Worm (Caenorhabditis elegans) whole organism, L1 larva: Measurements from ENCODE around the gene C48B4.9.

Experiments used
- C16A3.4 ChIP-seq: fragments of 150-350 bp; optimal IDR thresholded peaks from 2 replicates; lab custom pipeline; 2014; ENCODE audit warnings: missing biosample characterization, missing genetic modification characterization
- C34B4.2 ChIP-seq: sonication (generic microtip); optimal IDR thresholded peaks from 2 replicates; lab custom pipeline; 2017; ENCODE audit warnings: mild to moderate bottlenecking, missing genetic modification characterization, missing compliant biosample characterization
- F16B12.6 ChIP-seq: fragments of 150-350 bp; optimal IDR thresholded peaks from 2 replicates; lab custom pipeline; 2014; ENCODE audit warnings: missing biosample characterization, missing genetic modification characterization
- aly-2 ChIP-seq: fragments of 150-350 bp; optimal IDR thresholded peaks from 2 replicates; lab custom pipeline; 2014; ENCODE audit warnings: missing biosample characterization, missing genetic modification characterization
- blmp-1 ChIP-seq: fragments of 150-350 bp; optimal IDR thresholded peaks from 2 replicates; lab custom pipeline; 2014; ENCODE audit warnings: missing biosample characterization, missing genetic modification characterization
- ceh-63 ChIP-seq: fragments of 200-800 bp; sonication (Bioruptor generic); optimal IDR thresholded peaks from 2 replicates; lab custom pipeline; 2018; ENCODE audit warnings: mild to moderate bottlenecking, missing genetic modification characterization, missing compliant biosample characterization
- ceh-88 ChIP-seq: fragments of 200-800 bp; sonication (Bioruptor generic); IDR thresholded peaks from 2 replicates; pipeline ENCODE4 v1.3.6; 2022; ENCODE audit warnings: missing genetic modification characterization, missing compliant biosample characterization
- ces-1 ChIP-seq: fragments of 150-350 bp; optimal IDR thresholded peaks from 2 replicates; lab custom pipeline; 2014; ENCODE audit warnings: missing biosample characterization, missing genetic modification reagents, missing genetic modification characterization
- dpl-1 ChIP-seq, 3 experiments: fragments of 150-350 bp in 2 of 3; sonication (generic microtip) in 1 of 3; optimal IDR thresholded peaks; 2 replicates each; lab custom pipeline; 2014 to 2017; ENCODE audit warnings: missing biosample characterization in 3 of 3, missing genetic modification characterization in 3 of 3, missing genetic modification reagents in 3 of 3
- efl-1 ChIP-seq, 4 experiments: fragments of 150-350 bp; optimal IDR thresholded peaks in 3 of 4; peaks in 1 of 4; 1 replicate in 1 of 4; 2 replicates in 3 of 4; lab custom pipeline; 2014; ENCODE audit warnings: missing biosample characterization in 2 of 4, missing genetic modification characterization in 2 of 4, missing genetic modification reagents in 2 of 4
- egl-13 ChIP-seq: sonication (generic microtip); optimal IDR thresholded peaks from 2 replicates; lab custom pipeline; 2016; ENCODE audit warnings: missing genotype, missing genetic modification reagents, missing genetic modification characterization, missing compliant biosample characterization
- egl-27 ChIP-seq, 2 experiments: fragments of 150-350 bp in 1 of 2; sonication (generic microtip); optimal IDR thresholded peaks; 3 replicates each; lab custom pipeline; 2017 to 2018; ENCODE audit warnings: missing biosample characterization in 2 of 2, missing genetic modification characterization in 2 of 2, missing genetic modification reagents in 2 of 2
- elt-2 ChIP-seq: sonication (generic microtip); optimal IDR thresholded peaks from 2 replicates; lab custom pipeline; 2016; ENCODE audit warnings: missing genetic modification characterization, mild to moderate bottlenecking, inconsistent platforms, missing compliant biosample characterization, missing genetic modification reagents
- fkh-8 ChIP-seq: sonication (generic microtip); optimal IDR thresholded peaks from 2 replicates; lab custom pipeline; 2016; ENCODE audit warnings: mild to moderate bottlenecking, missing genetic modification characterization, missing compliant biosample characterization
- grh-1 ChIP-seq: fragments of 200-800 bp; sonication (Bioruptor generic); IDR thresholded peaks from 2 replicates; pipeline ENCODE4 v1.3.6; 2022; ENCODE audit warnings: missing genetic modification reagents, missing genetic modification characterization, missing compliant biosample characterization
- isw-1 ChIP-seq: fragments of 200-800 bp; sonication (Bioruptor generic); IDR thresholded peaks from 2 replicates; pipeline ENCODE4 v1.3.6; 2022; ENCODE audit warnings: missing genetic modification characterization, missing compliant biosample characterization
- jun-1 ChIP-seq: fragments of 150-350 bp; optimal IDR thresholded peaks from 2 replicates; lab custom pipeline; 2014; ENCODE audit warnings: missing biosample characterization, missing genetic modification reagents, missing genetic modification characterization
- lin-14 ChIP-seq: fragments of 200-800 bp; sonication (Bioruptor generic); optimal IDR thresholded peaks from 2 replicates; lab custom pipeline; 2018; ENCODE audit warnings: mild to moderate bottlenecking, missing genetic modification characterization, moderate library complexity, missing compliant biosample characterization
- lin-35 ChIP-seq, 2 experiments: fragments of 150-350 bp; optimal IDR thresholded peaks; 2 replicates each; lab custom pipeline; 2014; ENCODE audit warnings: missing biosample characterization in 2 of 2, missing genetic modification characterization in 2 of 2, missing genetic modification reagents in 2 of 2
- lsy-2 ChIP-seq, 2 experiments: fragments of 150-350 bp; optimal IDR thresholded peaks; 2 replicates each; lab custom pipeline; 2014; ENCODE audit warnings: missing biosample characterization in 2 of 2, missing genetic modification characterization in 2 of 2
- mdl-1 ChIP-seq, 2 experiments: fragments of 150-350 bp; optimal IDR thresholded peaks; 2 replicates each; lab custom pipeline; 2014 to 2017; ENCODE audit warnings: missing biosample characterization in 2 of 2, missing genetic modification characterization in 2 of 2, inconsistent platforms in 1 of 2
- mep-1 ChIP-seq: fragments of 150-350 bp; optimal IDR thresholded peaks from 2 replicates; lab custom pipeline; 2014; ENCODE audit warnings: missing biosample characterization, missing genetic modification characterization
- nhr-11 ChIP-seq: fragments of 150-350 bp; optimal IDR thresholded peaks from 2 replicates; lab custom pipeline; 2014; ENCODE audit warnings: missing biosample characterization, missing genetic modification characterization
- nhr-20 ChIP-seq: sonication (generic microtip); optimal IDR thresholded peaks from 2 replicates; lab custom pipeline; 2016; ENCODE audit warnings: mild to moderate bottlenecking, missing genetic modification characterization, missing compliant biosample characterization
- nhr-237 ChIP-seq: fragments of 150-350 bp; optimal IDR thresholded peaks from 2 replicates; lab custom pipeline; 2014; ENCODE audit warnings: missing biosample characterization, missing genetic modification characterization
- nhr-28 ChIP-seq: fragments of 150-350 bp; optimal IDR thresholded peaks from 2 replicates; lab custom pipeline; 2014; ENCODE audit warnings: missing biosample characterization, missing genetic modification characterization
- nhr-47 ChIP-seq: sonication (generic microtip); optimal IDR thresholded peaks from 2 replicates; lab custom pipeline; 2016; ENCODE audit warnings: mild to moderate bottlenecking, missing genetic modification characterization, moderate library complexity, missing compliant biosample characterization
- nhr-71 ChIP-seq: sonication (generic microtip); optimal IDR thresholded peaks from 2 replicates; lab custom pipeline; 2016; ENCODE audit warnings: mild to moderate bottlenecking, missing genetic modification characterization, moderate library complexity, missing compliant biosample characterization
- nhr-85 ChIP-seq: sonication (generic microtip); peaks from one replicate; lab custom pipeline; 2016; ENCODE audit warnings: missing genetic modification characterization, inconsistent platforms, missing compliant biosample characterization
- nhr-90 ChIP-seq: sonication (generic microtip); optimal IDR thresholded peaks from 2 replicates; lab custom pipeline; 2016; ENCODE audit warnings: mild to moderate bottlenecking, missing genetic modification characterization, missing compliant biosample characterization; ENCODE audit not compliant: poor library complexity
- pag-3 ChIP-seq: sonication (generic microtip); optimal IDR thresholded peaks from 2 replicates; lab custom pipeline; 2017; ENCODE audit warnings: missing genetic modification characterization, mild to moderate bottlenecking, missing compliant biosample characterization, antibody characterized with exemption, borderline replicate concordance; ENCODE audit not compliant: insufficient read depth
- pax-3 ChIP-seq: fragments of 200-800 bp; sonication (Bioruptor generic); optimal IDR thresholded peaks from 2 replicates; lab custom pipeline; 2018; ENCODE audit warnings: mild to moderate bottlenecking, missing genetic modification characterization, moderate library complexity, missing compliant biosample characterization
- rnt-1 ChIP-seq: sonication (generic microtip); optimal IDR thresholded peaks from 2 replicates; lab custom pipeline; 2016; ENCODE audit warnings: mild to moderate bottlenecking, missing genetic modification characterization, moderate library complexity, missing compliant biosample characterization
- skn-1 ChIP-seq: fragments of 150-350 bp; optimal IDR thresholded peaks from 2 replicates; lab custom pipeline; 2014; ENCODE audit warnings: missing biosample characterization, missing genetic modification characterization
- snpc-4 ChIP-seq: fragments of 150-350 bp; optimal IDR thresholded peaks from 2 replicates; lab custom pipeline; 2014; ENCODE audit warnings: missing biosample characterization, missing genetic modification characterization
- snu-23 ChIP-seq: sonication (generic microtip); optimal IDR thresholded peaks from 2 replicates; lab custom pipeline; 2016; ENCODE audit warnings: missing genetic modification characterization, missing compliant biosample characterization
- sup-37 ChIP-seq: fragments of 200-800 bp; sonication (Bioruptor generic); optimal IDR thresholded peaks from 2 replicates; lab custom pipeline; 2018; ENCODE audit warnings: mild to moderate bottlenecking, missing genetic modification characterization, missing compliant biosample characterization
- swsn-7 ChIP-seq: sonication (generic microtip); optimal IDR thresholded peaks from 2 replicates; lab custom pipeline; 2016; ENCODE audit warnings: missing genetic modification characterization, missing compliant biosample characterization
- tbx-2 ChIP-seq: sonication (generic microtip); optimal IDR thresholded peaks from 2 replicates; lab custom pipeline; 2016; ENCODE audit warnings: missing genetic modification characterization, missing compliant biosample characterization
- tlp-1 ChIP-seq: fragments of 150-350 bp; optimal IDR thresholded peaks from 2 replicates; lab custom pipeline; 2014; ENCODE audit warnings: missing biosample characterization, missing genetic modification characterization
- unc-62 ChIP-seq: fragments of 150-350 bp; optimal IDR thresholded peaks from 2 replicates; lab custom pipeline; 2014; ENCODE audit warnings: missing biosample characterization, missing genetic modification reagents, missing genetic modification characterization
- unc-86 ChIP-seq: sonication (generic microtip); optimal IDR thresholded peaks from 2 replicates; lab custom pipeline; 2016; ENCODE audit warnings: missing genetic modification characterization, missing compliant biosample characterization
- unc-98 ChIP-seq: fragments of 200-800 bp; sonication (Bioruptor generic); IDR thresholded peaks from 2 replicates; pipeline ENCODE4 v1.3.6; 2022; ENCODE audit warnings: missing genetic modification characterization, missing compliant biosample characterization
- zag-1 ChIP-seq: fragments of 150-350 bp; optimal IDR thresholded peaks from 2 replicates; lab custom pipeline; 2014; ENCODE audit warnings: missing biosample characterization, missing genetic modification characterization
- zip-4 ChIP-seq: fragments of 200-800 bp; sonication (Bioruptor generic); optimal IDR thresholded peaks from 2 replicates; lab custom pipeline; 2018; ENCODE audit warnings: mild to moderate bottlenecking, missing genetic modification characterization, moderate library complexity, missing compliant biosample characterization
- ztf-11 ChIP-seq, 2 experiments: sonication (generic microtip); optimal IDR thresholded peaks; 2 replicates each; lab custom pipeline; 2016 to 2017; ENCODE audit warnings: missing genetic modification characterization in 2 of 2, missing biosample characterization in 1 of 2, missing compliant biosample characterization in 1 of 2
- ztf-4 ChIP-seq: fragments of 150-350 bp; optimal IDR thresholded peaks from 2 replicates; lab custom pipeline; 2014; ENCODE audit warnings: missing biosample characterization, missing genetic modification characterization

Gene C48B4.9

ce11 chrIII:9580039-9580891 is 17.1 kb upstream of the C48B4.9 start, which contains the start of gene ced-7:
TSS of gene ced-7 (minus strand) at chrIII:9580089.
- TF ChIP-seq lin-35 (GFP tag; optimal IDR thresholded peaks at IDR 0.05; lab: Kevin White, UChicago) (peak; percentile 15 to 37), zip-4 (GFP tag; lab: Kevin White, UChicago) (no peak), ceh-63 (GFP tag; lab: Kevin White, UChicago) (no peak), elt-2 (tag; lab: Kevin White, UChicago) (no peak), unc-62 (GFP tag; lab: Kevin White, UChicago) (no peak), nhr-11 (tag; lab: Kevin White, UChicago) (no peak), ceh-88 (GFP tag; lab: Robert Waterston, UW) (no peak), snu-23 (GFP tag; lab: Kevin White, UChicago) (no peak), nhr-237 (tag; lab: Kevin White, UChicago) (no peak), jun-1 (tag; lab: Kevin White, UChicago) (no peak), lin-14 (GFP tag; lab: Kevin White, UChicago) (peak; percentile 74), F16B12.6 (peak; percentile 8), blmp-1 (tag; lab: Kevin White, UChicago) (peak; percentile 57), dpl-1 (GFP tag; optimal IDR thresholded peaks at IDR 0.05; lab: Kevin White, UChicago) (peak in 2 of 3 experiments; percentile 4 to 52), fkh-8 (tag; lab: Kevin White, UChicago) (peak; percentile 75), aly-2 (tag; lab: Kevin White, UChicago) (no peak), C34B4.2 (no peak), C16A3.4 (tag; lab: Kevin White, UChicago) (peak; percentile 42), efl-1 (optimal IDR thresholded peaks at IDR 0.05; lab: Kevin White, UChicago) (peak; percentile 30 to 39), efl-1 (GFP tag; optimal IDR thresholded peaks at IDR 0.05 in 1 of 2; lab: Kevin White, UChicago) (peak; percentile 49 to 92), zag-1 (tag; lab: Kevin White, UChicago) (no peak), nhr-20 (tag; lab: Kevin White, UChicago) (peak; percentile 9), pax-3 (tag; lab: Kevin White, UChicago) (no peak), mep-1 (no peak), nhr-85 (tag; lab: Kevin White, UChicago) (peak; percentile 14), ces-1 (no peak), isw-1 (no peak), nhr-47 (tag; lab: Kevin White, UChicago) (peak; percentile 11), pag-3 (tag; lab: Kevin White, UChicago) (no peak), unc-98 (GFP tag; lab: Robert Waterston, UW) (no peak), ztf-4 (tag; lab: Kevin White, UChicago) (no peak), lsy-2 (tag; optimal IDR thresholded peaks at IDR 0.05; lab: Kevin White, UChicago) (peak; percentile 26 to 52), nhr-71 (tag; lab: Kevin White, UChicago) (peak; percentile 46), egl-27 (tag; optimal IDR thresholded peaks at IDR 0.05; lab: Kevin White, UChicago) (no peak), ztf-11 (tag; optimal IDR thresholded peaks at IDR 0.05; lab: Kevin White, UChicago) (no peak), unc-86 (tag; lab: Kevin White, UChicago) (peak; percentile 22), grh-1 (GFP tag; lab: Robert Waterston, UW) (no peak), nhr-28 (tag; lab: Kevin White, UChicago) (no peak), rnt-1 (no peak)

ce11 chrIII:9570869-9571268 is 7.7 kb upstream of the C48B4.9 start:
- no peak for TF ChIP-seq skn-1 (tag; lab: Kevin White, UChicago)
- TF ChIP-seq snu-23 (GFP tag; lab: Kevin White, UChicago): no peak
- TF ChIP-seq pax-3 (tag; lab: Kevin White, UChicago): no peak
- TF ChIP-seq tlp-1 (tag; lab: Kevin White, UChicago): no peak
- no peak for TF ChIP-seq C16A3.4 (tag; lab: Kevin White, UChicago)
- no peak for TF ChIP-seq mep-1
- peak in 1 of 2 experiments; percentile 81 for TF ChIP-seq efl-1 (optimal IDR thresholded peaks at IDR 0.05; lab: Kevin White, UChicago)
- TF ChIP-seq efl-1 (GFP tag; optimal IDR thresholded peaks at IDR 0.05 in 1 of 2; lab: Kevin White, UChicago): peak; percentile 84 to 98
- TF ChIP-seq nhr-90 (tag; lab: Kevin White, UChicago): no peak
- no peak for TF ChIP-seq egl-13
- TF ChIP-seq swsn-7 (tag; lab: Kevin White, UChicago): no peak
- TF ChIP-seq ces-1: no peak
- TF ChIP-seq blmp-1 (tag; lab: Kevin White, UChicago): no peak
- TF ChIP-seq dpl-1 (GFP tag; optimal IDR thresholded peaks at IDR 0.05; lab: Kevin White, UChicago): peak; percentile 66 to 77 (median 75)
- TF ChIP-seq zip-4 (GFP tag; lab: Kevin White, UChicago): no peak
- TF ChIP-seq sup-37 (GFP tag; lab: Kevin White, UChicago): no peak
- no peak for TF ChIP-seq snpc-4 (tag; lab: Kevin White, UChicago)
- TF ChIP-seq elt-2 (tag; lab: Kevin White, UChicago): no peak
- no peak for TF ChIP-seq mdl-1 (tag; optimal IDR thresholded peaks at IDR 0.05; lab: Kevin White, UChicago)
- no peak for TF ChIP-seq nhr-71 (tag; lab: Kevin White, UChicago)
- TF ChIP-seq grh-1 (GFP tag; lab: Robert Waterston, UW): no peak
- peak in 1 of 2 experiments; percentile 59 for TF ChIP-seq lsy-2 (tag; optimal IDR thresholded peaks at IDR 0.05; lab: Kevin White, UChicago)
- TF ChIP-seq tbx-2: peak; percentile 3
